Worm (Caenorhabditis elegans) whole organism, L4/young adult: ENCODE results near the gene Y47D3A.14.

Experiments used
- dao-5 ChIP-seq: sonication (generic microtip); optimal IDR thresholded peaks from 2 replicates; lab custom pipeline; 2016; ENCODE audit warnings: missing genotype, missing genetic modification characterization, moderate library complexity, missing compliant biosample characterization
- him-1 ChIP-seq: sonication (generic microtip); optimal IDR thresholded peaks from 2 replicates; lab custom pipeline; 2016; ENCODE audit warnings: missing genotype, missing genetic modification reagents, missing genetic modification characterization, missing compliant biosample characterization

ce11 chrIII:11255072-11255471 lies 18.4 kb upstream of the Y47D3A.14 start:
- TF ChIP-seq him-1 (tag; lab: Kevin White, UChicago) (no peak), dao-5 (tag; lab: Kevin White, UChicago) (no peak)
